Fruit fly (Drosophila melanogaster): ENCODE results near the gene CG32277.

CG32277 gene

dm6 chr3L:3239033-3239752, 33.9 kb upstream of the CG32277 start, which contains the start of gene CG17746 (continued):
- TF ChIP-seq E2f2 (GFP tag; IDR thresholded peaks at IDR 0.05) (peak; percentile 99), CG4854 (GFP tag; optimal IDR thresholded peaks at IDR 0.05) (peak; percentile 42), sr (GFP tag; IDR thresholded peaks at IDR 0.05) (no peak), Nf-YA (GFP tag; IDR thresholded peaks at IDR 0.05) (no peak), kni (GFP tag; optimal IDR thresholded peaks at IDR 0.05) (no peak), CG9932 (GFP tag; IDR thresholded peaks at IDR 0.05) (peak; percentile 74), croc (GFP tag; conservative IDR thresholded peaks at IDR 0.05) (no peak), CG18011 (GFP tag; optimal IDR thresholded peaks at IDR 0.05) (no peak), HmgD (GFP tag; optimal IDR thresholded peaks at IDR 0.05) (peak; percentile 53), CG10959 (GFP tag; IDR thresholded peaks at IDR 0.05) (no peak), CG1024 (GFP tag; IDR thresholded peaks at IDR 0.05) (no peak), Neu2 (GFP tag; optimal IDR thresholded peaks at IDR 0.05; ENCODE audit: borderline replicate concordance) (no peak), Elba2 (GFP tag; optimal IDR thresholded peaks at IDR 0.05) (no peak), CG9609 (GFP tag; optimal IDR thresholded peaks at IDR 0.05) (no peak), CG8944 (GFP tag; optimal IDR thresholded peaks at IDR 0.05) (peak; percentile 50), caup (GFP tag; optimal IDR thresholded peaks at IDR 0.05; ENCODE audit: severe bottlenecking) (peak; percentile 18), HLH54F (GFP tag; optimal IDR thresholded peaks at IDR 0.05) (peak; percentile 32), CG7987 (GFP tag; optimal IDR thresholded peaks at IDR 0.05) (peak; percentile 58), zfh1 (GFP tag; IDR thresholded peaks at IDR 0.05) (no peak), PHDP (tag; optimal IDR thresholded peaks at IDR 0.05) (no peak), Hr39 (optimal IDR thresholded peaks at IDR 0.05) (no peak), CG7372 (GFP tag; IDR thresholded peaks at IDR 0.05) (no peak), dmrt99B (tag; optimal IDR thresholded peaks at IDR 0.05) (no peak), HmgZ (tag; optimal IDR thresholded peaks at IDR 0.05) (peak; percentile 81), eve (GFP tag; optimal IDR thresholded peaks at IDR 0.05) (no peak), CG31365 (tag; optimal IDR thresholded peaks at IDR 0.05) (peak; percentile 35), HLH3B (GFP tag; IDR thresholded peaks at IDR 0.05) (no peak), CG16779 (GFP tag; IDR thresholded peaks at IDR 0.05) (no peak), CG16815 (GFP tag; optimal IDR thresholded peaks at IDR 0.05) (no peak), gt (GFP tag; IDR thresholded peaks at IDR 0.05) (no peak), gce (GFP tag; IDR thresholded peaks at IDR 0.05) (no peak), lmd (GFP tag; IDR thresholded peaks at IDR 0.05) (no peak; the same call in 1 of the 2 replicates), maf-S (GFP tag; optimal IDR thresholded peaks at IDR 0.05) (peak; percentile 59), lbe (GFP tag; optimal IDR thresholded peaks at IDR 0.05) (no peak), CG34224 (GFP tag; IDR thresholded peaks at IDR 0.05; ENCODE audit: partially characterized antibody) (peak; percentile 59; the same call in 2 of the 3 replicates), CG7786 (GFP tag; optimal IDR thresholded peaks at IDR 0.05) (peak; percentile 27), ranshi (GFP tag; IDR thresholded peaks at IDR 0.05) (no peak), NC2β (GFP tag; optimal IDR thresholded peaks at IDR 0.05) (peak; percentile 28), Taf1 (GFP tag; IDR thresholded peaks at IDR 0.05) (no peak), mam (GFP tag; optimal IDR thresholded peaks at IDR 0.05) (peak; percentile 76), br (optimal IDR thresholded peaks at IDR 0.05) (no peak), CG4404 (GFP tag; IDR thresholded peaks at IDR 0.05) (no peak), CrebB (tag; optimal IDR thresholded peaks at IDR 0.05) (peak; percentile 15), pros (GFP tag; optimal IDR thresholded peaks at IDR 0.05) (no peak), Antp (GFP tag; optimal IDR thresholded peaks at IDR 0.05) (peak; percentile 34), CG5180 (GFP tag; optimal IDR thresholded peaks at IDR 0.05) (no peak), CG10979 (tag; optimal IDR thresholded peaks at IDR 0.05) (no peak), Dbx (GFP tag; IDR thresholded peaks at IDR 0.05) (peak; percentile 52; the same call in 2 of the 3 replicates), GATAe (GFP tag; conservative IDR thresholded peaks at IDR 0.05) (no peak), cg (GFP tag; optimal IDR thresholded peaks at IDR 0.05) (no peak), zfh2 (GFP tag; optimal IDR thresholded peaks at IDR 0.05) (peak; percentile 54)

All from whole organism, embryonic.